ENCODE assay signal across 1 fruit fly cellular context in the genomic region with DNA sequence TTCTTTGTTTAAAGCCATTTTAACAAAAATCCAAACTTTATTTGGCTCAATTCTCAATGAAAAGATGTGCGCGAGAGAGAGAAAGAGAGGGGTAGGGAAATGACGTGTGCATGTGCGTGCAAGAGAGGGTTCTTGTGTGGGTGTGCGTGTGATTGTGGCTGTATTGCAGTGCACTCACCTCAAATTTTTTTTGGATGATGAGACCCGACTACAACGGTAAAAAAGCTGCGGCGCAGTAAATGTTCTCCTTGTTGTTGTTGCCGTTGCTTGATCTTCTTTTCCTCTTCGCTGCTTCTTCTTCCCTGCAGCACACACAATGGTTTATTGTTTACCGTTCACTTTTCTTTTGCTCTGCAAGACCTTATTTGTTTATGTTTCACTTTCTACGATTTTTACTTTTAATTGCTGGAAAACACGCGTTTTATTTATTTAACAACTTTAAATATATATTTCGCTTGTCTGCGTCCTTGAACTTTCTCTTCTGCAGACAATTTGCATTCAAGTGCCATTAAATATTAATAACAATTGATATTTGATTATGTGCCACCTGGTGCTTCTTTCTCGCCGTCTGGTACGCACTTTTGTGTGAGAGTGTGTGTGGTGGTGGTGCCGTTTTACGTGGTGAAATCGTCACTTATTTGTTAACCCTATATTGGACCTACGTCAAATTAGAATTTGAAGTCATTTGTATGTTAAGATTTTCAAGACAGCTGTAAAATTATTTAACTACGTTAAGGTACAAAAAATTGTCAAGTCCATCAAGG.
TF ChIP-seq lines count a peak whose summit lies in the region.

No protein-coding gene starts in this region.

TF ChIP-seq in whole organism, embryonic, 481 proteins besides CTCF, POLR2A, EP300 and RAD21 (continued from another document):
- TF ChIP-seq Six4 (GFP tag; optimal IDR thresholded peaks at IDR 0.05; lab: Kevin White, UChicago) (no peak), HHEX (GFP tag; optimal IDR thresholded peaks at IDR 0.05; lab: Kevin White, UChicago) (no peak), CG3847 (GFP tag; IDR thresholded peaks at IDR 0.05; lab: Robert Waterston, UW) (no peak), kay (GFP tag; optimal IDR thresholded peaks at IDR 0.05; lab: Kevin White, UChicago) (no peak), luna (GFP tag; optimal IDR thresholded peaks at IDR 0.05; lab: Kevin White, UChicago) (no peak), CG12071 (GFP tag; optimal IDR thresholded peaks at IDR 0.05; lab: Kevin White, UChicago) (no peak), slbo (GFP tag; IDR thresholded peaks at IDR 0.05; lab: Robert Waterston, UW) (no peak), Dbx (GFP tag; IDR thresholded peaks at IDR 0.05; lab: Robert Waterston, UW) (no peak), Bdp1 (GFP tag; optimal IDR thresholded peaks at IDR 0.05; lab: Kevin White, UChicago) (no peak), jing (GFP tag; optimal IDR thresholded peaks at IDR 0.05; lab: Kevin White, UChicago) (no peak), CG8765 (GFP tag; IDR thresholded peaks at IDR 0.05; lab: Robert Waterston, UW) (no peak), tgo (GFP tag; IDR thresholded peaks at IDR 0.05; lab: Robert Waterston, UW) (no peak), disco-r (GFP tag; optimal IDR thresholded peaks at IDR 0.05; lab: Kevin White, UChicago) (no peak), bcd (GFP tag; optimal IDR thresholded peaks at IDR 0.05; lab: Kevin White, UChicago) (no peak), CG2116 (GFP tag; optimal IDR thresholded peaks at IDR 0.05; lab: Kevin White, UChicago) (no peak), Blimp-1 (GFP tag; optimal IDR thresholded peaks at IDR 0.05; lab: Kevin White, UChicago) (peak; percentile 93), ash1 (GFP tag; optimal IDR thresholded peaks at IDR 0.05; lab: Kevin White, UChicago) (no peak), CG18619 (GFP tag; optimal IDR thresholded peaks at IDR 0.05; lab: Kevin White, UChicago) (no peak), CG17328 (GFP tag; IDR thresholded peaks at IDR 0.05; lab: Robert Waterston, UW) (no peak), CG18476 (GFP tag; optimal IDR thresholded peaks at IDR 0.05; lab: Kevin White, UChicago) (peak; percentile 8), lab (GFP tag; optimal IDR thresholded peaks at IDR 0.05; lab: Kevin White, UChicago) (peak; percentile 69), CG13123 (GFP tag; optimal IDR thresholded peaks at IDR 0.05; lab: Kevin White, UChicago) (no peak)
